Fruit fly (Drosophila melanogaster): ENCODE measurements around the gene TrpA1.

Gene TrpA1

dm6 chr3L:8953199-8953956 is 48.4 kb upstream of the TrpA1 start (continued):
- peak; percentile 66 for TF ChIP-seq Ets96B (tag; optimal IDR thresholded peaks at IDR 0.05)
- peak; percentile 91 for TF ChIP-seq Eip78C (GFP tag)
- peak; percentile 46 for TF ChIP-seq achi (GFP tag; optimal IDR thresholded peaks at IDR 0.05)
- peak; percentile 65 for TF ChIP-seq topi (GFP tag; optimal IDR thresholded peaks at IDR 0.05)
- TF ChIP-seq net (GFP tag; optimal IDR thresholded peaks at IDR 0.05) = peak; percentile 67
- TF ChIP-seq CG3032 (tag; optimal IDR thresholded peaks at IDR 0.05) = peak; percentile 71
- peak; percentile 41; the same call in 1 of the 2 replicates for TF ChIP-seq Gug (GFP tag; IDR thresholded peaks at IDR 0.05)
- no peak for TF ChIP-seq CG8319 (GFP tag; optimal IDR thresholded peaks at IDR 0.05)
- peak; percentile 78 for TF ChIP-seq Hr4 (GFP tag; optimal IDR thresholded peaks at IDR 0.05)
- no peak for TF ChIP-seq Hr38 (GFP tag; optimal IDR thresholded peaks at IDR 0.05)
- no peak for TF ChIP-seq fd85E (GFP tag; optimal IDR thresholded peaks at IDR 0.05)
- peak; percentile 29 for TF ChIP-seq Hr39 (GFP tag; optimal IDR thresholded peaks at IDR 0.05)
- peak; percentile 56 to 58 for TF ChIP-seq ss (GFP tag; optimal IDR thresholded peaks at IDR 0.05)
- TF ChIP-seq Eip75B (GFP tag; optimal IDR thresholded peaks at IDR 0.05) = peak; percentile 76
- TF ChIP-seq CG4318 (GFP tag; optimal IDR thresholded peaks at IDR 0.05) = peak; percentile 60
- peak; percentile 78 for TF ChIP-seq CG10631 (GFP tag; optimal IDR thresholded peaks at IDR 0.05)
- peak; percentile 65 for TF ChIP-seq lz (GFP tag; optimal IDR thresholded peaks at IDR 0.05)
- no peak for TF ChIP-seq Sox15 (GFP tag; optimal IDR thresholded peaks at IDR 0.05)
- peak; percentile 64 for TF ChIP-seq CG6808 (GFP tag; optimal IDR thresholded peaks at IDR 0.05)
- peak; percentile 35 for TF ChIP-seq Eip93F (GFP tag; optimal IDR thresholded peaks at IDR 0.05)
- TF ChIP-seq CG3919 (GFP tag; optimal IDR thresholded peaks at IDR 0.05) = peak; percentile 53
- TF ChIP-seq CG11294 (GFP tag; IDR thresholded peaks at IDR 0.05) = no peak
- no peak for TF ChIP-seq svp (GFP tag)
- peak; percentile 54 for TF ChIP-seq spab (GFP tag; optimal IDR thresholded peaks at IDR 0.05)
- peak; percentile 51 for TF ChIP-seq fd59A (GFP tag; optimal IDR thresholded peaks at IDR 0.05)
- TF ChIP-seq CG7368 (GFP tag; optimal IDR thresholded peaks at IDR 0.05) = peak; percentile 21
- TF ChIP-seq esn (GFP tag; optimal IDR thresholded peaks at IDR 0.05) = peak; percentile 74

dm6 chr3L:8952549-8953198 is 47.7 kb upstream of the TrpA1 start:
- TF ChIP-seq fkh (GFP tag; optimal IDR thresholded peaks at IDR 0.05) (no peak), Gug (GFP tag; IDR thresholded peaks at IDR 0.05) (no peak), CG11762 (GFP tag; optimal IDR thresholded peaks at IDR 0.05; ENCODE audit: insufficient read depth) (no peak), topi (GFP tag; optimal IDR thresholded peaks at IDR 0.05) (no peak), CG1621 (tag; optimal IDR thresholded peaks at IDR 0.05) (no peak), achi (GFP tag; optimal IDR thresholded peaks at IDR 0.05) (no peak)

- no peak for TF ChIP-seq CG6854 (GFP tag; optimal IDR thresholded peaks at IDR 0.05)
- peak; percentile 50 for TF ChIP-seq fkh (GFP tag; optimal IDR thresholded peaks at IDR 0.05)
Observed at dm6 chr3L:8951507-8951906, 46.5 kb upstream of the TrpA1 start.

dm6 chr3L:8950955-8951354 is 46.0 kb upstream of the TrpA1 start:
- TF ChIP-seq eg (GFP tag; IDR thresholded peaks at IDR 0.05) (0 out of 3 replicates have a peak, but pooled peaks have one; percentile 17), CG6276 (GFP tag; optimal IDR thresholded peaks at IDR 0.05) (peak; percentile 3), Met (GFP tag; optimal IDR thresholded peaks at IDR 0.05) (no peak), CG15336 (GFP tag; IDR thresholded peaks at IDR 0.05) (peak; percentile 41), CG32006 (GFP tag; optimal IDR thresholded peaks at IDR 0.05) (peak; percentile 18)
